Worm (Caenorhabditis elegans): Measurements from ENCODE around the gene lgc-56.

Gene lgc-56

ce11 chrII:5130081-5130480, at the start of gene lgc-56:
lgc-56 (plus strand) TSS chrII:5130381.
- TF ChIP-seq unc-62 (GFP tag; optimal IDR thresholded peaks at IDR 0.05 in 1 of 2) (peak in 1 of 2 experiments; percentile 22), unc-62 (tag; optimal IDR thresholded peaks at IDR 0.05) (no peak), mxl-3 (GFP tag; optimal IDR thresholded peaks at IDR 0.05) (no peak)

ce11 chrII:5081124-5081913, 48.9 kb upstream of the lgc-56 start, which contains the start of gene dsh-2:
dsh-2 (minus strand) TSS chrII:5081174.
- TF ChIP-seq T20F7.1 (GFP tag; optimal IDR thresholded peaks at IDR 0.05) (no peak), egl-27 (tag; optimal IDR thresholded peaks at IDR 0.05) (no peak), pha-4 (GFP tag; IDR thresholded peaks at IDR 0.05) (no peak), pha-4 (tag; optimal IDR thresholded peaks at IDR 0.05) (peak; percentile 43), nhr-76 (tag; optimal IDR thresholded peaks at IDR 0.05) (no peak), mep-1 (tag; optimal IDR thresholded peaks at IDR 0.05) (no peak), rbr-2 (tag; optimal IDR thresholded peaks at IDR 0.05) (peak; percentile 26), lin-29 (GFP tag; IDR thresholded peaks at IDR 0.05) (no peak), dve-1 (tag; optimal IDR thresholded peaks at IDR 0.05; ENCODE audit: insufficient read depth) (peak; percentile 70), mxl-2 (GFP tag; conservative IDR thresholded peaks at IDR 0.05) (no peak), T26A8.4 (GFP tag; IDR thresholded peaks at IDR 0.05) (no peak), F49E8.2 (tag; optimal IDR thresholded peaks at IDR 0.05; ENCODE audit: borderline replicate concordance) (no peak), fos-1 (tag; optimal IDR thresholded peaks at IDR 0.05) (no peak), unc-130 (GFP tag; optimal IDR thresholded peaks at IDR 0.05) (peak; percentile 27), madf-5 (GFP tag; IDR thresholded peaks at IDR 0.05) (no peak), ama-1 (optimal IDR thresholded peaks at IDR 0.05) (no peak), aha-1 (tag) (peak; percentile 27), lsy-2 (tag; optimal IDR thresholded peaks at IDR 0.05) (peak in 1 of 2 experiments; percentile 73), lin-1 (GFP tag; IDR thresholded peaks at IDR 0.05) (no peak), R02D3.7 (tag; optimal IDR thresholded peaks at IDR 0.05) (no peak), hlh-11 (tag; optimal IDR thresholded peaks at IDR 0.05) (peak; percentile 55), aly-2 (tag; optimal IDR thresholded peaks at IDR 0.05) (no peak), lin-39 (tag; optimal IDR thresholded peaks at IDR 0.05) (no peak), ceh-32 (tag; optimal IDR thresholded peaks at IDR 0.05; ENCODE audit: poor library complexity) (no peak), nhr-102 (tag; optimal IDR thresholded peaks at IDR 0.05) (no peak), ztf-7 (tag; optimal IDR thresholded peaks at IDR 0.05) (no peak), F10B5.3 (tag; optimal IDR thresholded peaks at IDR 0.05) (no peak), ceh-20 (GFP tag; IDR thresholded peaks at IDR 0.05) (no peak), daf-16 (GFP tag; optimal IDR thresholded peaks at IDR 0.05) (no peak), daf-16 (tag; optimal IDR thresholded peaks at IDR 0.05) (peak; percentile 50), set-16 (GFP tag; IDR thresholded peaks at IDR 0.05) (no peak), nhr-48 (tag; optimal IDR thresholded peaks at IDR 0.05) (no peak), zag-1 (tag; optimal IDR thresholded peaks at IDR 0.05) (no peak), snpc-1.2 (GFP tag; IDR thresholded peaks at IDR 0.05) (no peak), lin-38 (GFP tag; IDR thresholded peaks at IDR 0.05) (peak; percentile 55), Y105C5A.15 (GFP tag; IDR thresholded peaks at IDR 0.05) (no peak), ZK337.2 (GFP tag; IDR thresholded peaks at IDR 0.05) (no peak), dmd-8 (GFP tag; IDR thresholded peaks at IDR 0.05) (no peak), nhr-111 (GFP tag; optimal IDR thresholded peaks at IDR 0.05) (no peak), lin-15B (tag; optimal IDR thresholded peaks at IDR 0.05) (no peak), fkh-10 (GFP tag; optimal IDR thresholded peaks at IDR 0.05) (no peak), zip-2 (tag; optimal IDR thresholded peaks at IDR 0.05) (no peak), mxl-3 (GFP tag; optimal IDR thresholded peaks at IDR 0.05) (peak; percentile 64), nhr-6 (tag; optimal IDR thresholded peaks at IDR 0.05) (peak; percentile 57), ces-1 (GFP tag; optimal IDR thresholded peaks at IDR 0.05) (no peak), D1046.2 (GFP tag; IDR thresholded peaks at IDR 0.05) (no peak), jun-1 (tag; optimal IDR thresholded peaks at IDR 0.05) (no peak), unc-62 (GFP tag; optimal IDR thresholded peaks at IDR 0.05 in 1 of 2) (peak in 1 of 2 experiments; percentile 92), unc-62 (tag; optimal IDR thresholded peaks at IDR 0.05) (no peak)
